Fruit fly (Drosophila melanogaster) S2 (cell line): Measurements from ENCODE around the gene GstD3.

Experiments used
- CG8478 ChIP-seq: fragments of >200 bp; optimal IDR thresholded peaks from 2 replicates; lab custom pipeline; 2018
- CTCF ChIP-seq, 2 experiments: fragments of >200 bp; optimal IDR thresholded peaks; 2 replicates each; lab custom pipeline; 2018

- TF ChIP-seq CTCF (optimal IDR thresholded peaks at IDR 0.05; lab: Kevin White, UChicago), result no peak
- TF ChIP-seq CG8478 (lab: Kevin White, UChicago), result no peak
Observed at dm6 chr3R:12395880-12396279, 23.0 kb downstream of the GstD3 start, which contains the start of the genes CG10096 and CG10097.
